Worm (Caenorhabditis elegans): ENCODE measurements around the gene T10B5.10.

The T10B5.10 gene

ce11 chrV:1829973-1830372, 26.1 kb downstream of the T10B5.10 start, which contains the start of gene Y32G9B.1:
TSS of gene Y32G9B.1 (minus strand) at chrV:1830073.
- TF ChIP-seq blmp-1 (tag; optimal IDR thresholded peaks at IDR 0.05) (no peak), mab-5 (tag; optimal IDR thresholded peaks at IDR 0.05) (no peak), lsy-2 (tag; optimal IDR thresholded peaks at IDR 0.05) (no peak), mls-2 (tag; optimal IDR thresholded peaks at IDR 0.05) (no peak), nhr-12 (tag; optimal IDR thresholded peaks at IDR 0.05) (no peak), bed-3 (GFP tag; optimal IDR thresholded peaks at IDR 0.05) (no peak), zip-8 (tag; optimal IDR thresholded peaks at IDR 0.05) (no peak), nhr-2 (tag; optimal IDR thresholded peaks at IDR 0.05) (no peak), hlh-1 (tag; optimal IDR thresholded peaks at IDR 0.05) (no peak), nhr-76 (tag; optimal IDR thresholded peaks at IDR 0.05) (no peak), ztf-11 (tag; optimal IDR thresholded peaks at IDR 0.05) (no peak), ceh-43 (GFP tag; optimal IDR thresholded peaks at IDR 0.05) (no peak)

ce11 chrV:1824528-1824927, 31.5 kb downstream of the T10B5.10 start:
- TF ChIP-seq cnd-1 (tag; optimal IDR thresholded peaks at IDR 0.05) (no peak), lsy-2 (tag; optimal IDR thresholded peaks at IDR 0.05) (no peak), ham-2 (GFP tag; optimal IDR thresholded peaks at IDR 0.05) (no peak), ceh-83 (GFP tag; optimal IDR thresholded peaks at IDR 0.05) (no peak), zip-8 (tag; optimal IDR thresholded peaks at IDR 0.05) (no peak), lin-13 (tag; optimal IDR thresholded peaks at IDR 0.05) (no peak), mls-2 (tag; optimal IDR thresholded peaks at IDR 0.05) (no peak), nhr-2 (tag; optimal IDR thresholded peaks at IDR 0.05) (no peak), unc-62 (GFP tag; optimal IDR thresholded peaks at IDR 0.05) (no peak), nhr-28 (tag; optimal IDR thresholded peaks at IDR 0.05) (no peak), elt-1 (tag; optimal IDR thresholded peaks at IDR 0.05; ENCODE audit: borderline replicate concordance, insufficient read depth) (no peak), blmp-1 (tag; optimal IDR thresholded peaks at IDR 0.05) (no peak)

ce11 chrV:1821287-1821686, 34.8 kb downstream of the T10B5.10 start, which contains the start of the genes gly-7 and mrpl-39:
TSS of gene gly-7 (minus strand) at chrV:1821323.
TSS of gene mrpl-39 (plus strand) at chrV:1821579.
- TF ChIP-seq mls-2 (tag; optimal IDR thresholded peaks at IDR 0.05): peak; percentile 29
- TF ChIP-seq ceh-39 (tag; optimal IDR thresholded peaks at IDR 0.05): no peak
- TF ChIP-seq nhr-76 (tag; optimal IDR thresholded peaks at IDR 0.05): no peak
- TF ChIP-seq sem-2 (GFP tag; optimal IDR thresholded peaks at IDR 0.05): no peak
- TF ChIP-seq unc-120 (tag; optimal IDR thresholded peaks at IDR 0.05; ENCODE audit: poor library complexity, severe bottlenecking): peak; percentile 14
- peak; percentile 48 for TF ChIP-seq M03D4.4 (tag; optimal IDR thresholded peaks at IDR 0.05)
- peak; percentile 14 for TF ChIP-seq ham-2 (GFP tag; optimal IDR thresholded peaks at IDR 0.05)
- TF ChIP-seq mep-1 (tag; optimal IDR thresholded peaks at IDR 0.05): peak; percentile 5
- peak; percentile 31 for TF ChIP-seq drap-1 (GFP tag; optimal IDR thresholded peaks at IDR 0.05)
- TF ChIP-seq nhr-237 (tag; optimal IDR thresholded peaks at IDR 0.05): peak; percentile 5
- TF ChIP-seq ztf-11 (tag; optimal IDR thresholded peaks at IDR 0.05): no peak
- no peak for TF ChIP-seq tbx-8 (GFP tag; optimal IDR thresholded peaks at IDR 0.05)
- TF ChIP-seq hlh-1 (tag; optimal IDR thresholded peaks at IDR 0.05): peak; percentile 40
- no peak for TF ChIP-seq zip-8 (tag; optimal IDR thresholded peaks at IDR 0.05)
- no peak for TF ChIP-seq elt-3 (tag; optimal IDR thresholded peaks at IDR 0.05)
- peak; percentile 17 for TF ChIP-seq bed-3 (GFP tag; optimal IDR thresholded peaks at IDR 0.05)
- peak; percentile 29 for TF ChIP-seq blmp-1 (tag; optimal IDR thresholded peaks at IDR 0.05)
- TF ChIP-seq nhr-2 (tag; optimal IDR thresholded peaks at IDR 0.05): no peak
- TF ChIP-seq ceh-83 (GFP tag; optimal IDR thresholded peaks at IDR 0.05): no peak
- TF ChIP-seq elt-1 (tag; optimal IDR thresholded peaks at IDR 0.05; ENCODE audit: borderline replicate concordance, insufficient read depth): no peak
- TF ChIP-seq snpc-4 (tag; optimal IDR thresholded peaks at IDR 0.05): no peak
- peak; percentile 73 for TF ChIP-seq sptf-1 (tag; optimal IDR thresholded peaks at IDR 0.05)
- TF ChIP-seq lsy-2 (tag; optimal IDR thresholded peaks at IDR 0.05): no peak
- no peak for TF ChIP-seq cnd-1 (tag; optimal IDR thresholded peaks at IDR 0.05)
- no peak for TF ChIP-seq nhr-28 (tag; optimal IDR thresholded peaks at IDR 0.05)
- no peak for TF ChIP-seq pha-4 (tag; optimal IDR thresholded peaks at IDR 0.05)
- no peak for TF ChIP-seq lin-13 (tag; optimal IDR thresholded peaks at IDR 0.05)
- no peak for TF ChIP-seq mab-5 (tag; optimal IDR thresholded peaks at IDR 0.05)
- TF ChIP-seq ces-1 (GFP tag; optimal IDR thresholded peaks at IDR 0.05): no peak
- TF ChIP-seq unc-62 (GFP tag; optimal IDR thresholded peaks at IDR 0.05): no peak
- no peak for TF ChIP-seq lin-32 (GFP tag; optimal IDR thresholded peaks at IDR 0.05)
- TF ChIP-seq unc-39 (tag; optimal IDR thresholded peaks at IDR 0.05): no peak

ce11 chrV:1820749-1821148, 35.3 kb downstream of the T10B5.10 start:
- TF ChIP-seq ces-1 (GFP tag; optimal IDR thresholded peaks at IDR 0.05): no peak
- TF ChIP-seq mep-1 (tag; optimal IDR thresholded peaks at IDR 0.05): no peak
- TF ChIP-seq lsy-2 (tag; optimal IDR thresholded peaks at IDR 0.05): no peak
- TF ChIP-seq ceh-83 (GFP tag; optimal IDR thresholded peaks at IDR 0.05): no peak
- no peak for TF ChIP-seq mls-2 (tag; optimal IDR thresholded peaks at IDR 0.05)
- TF ChIP-seq pha-4 (tag; optimal IDR thresholded peaks at IDR 0.05): no peak
- TF ChIP-seq lin-32 (GFP tag; optimal IDR thresholded peaks at IDR 0.05): no peak
- TF ChIP-seq unc-62 (GFP tag; optimal IDR thresholded peaks at IDR 0.05): no peak
- no peak for TF ChIP-seq blmp-1 (tag; optimal IDR thresholded peaks at IDR 0.05)
- TF ChIP-seq nhr-12 (tag; optimal IDR thresholded peaks at IDR 0.05): no peak
- no peak for TF ChIP-seq sptf-1 (tag; optimal IDR thresholded peaks at IDR 0.05)
